Fruit fly (Drosophila melanogaster): ENCODE results near the gene Spindly.

DNA sequence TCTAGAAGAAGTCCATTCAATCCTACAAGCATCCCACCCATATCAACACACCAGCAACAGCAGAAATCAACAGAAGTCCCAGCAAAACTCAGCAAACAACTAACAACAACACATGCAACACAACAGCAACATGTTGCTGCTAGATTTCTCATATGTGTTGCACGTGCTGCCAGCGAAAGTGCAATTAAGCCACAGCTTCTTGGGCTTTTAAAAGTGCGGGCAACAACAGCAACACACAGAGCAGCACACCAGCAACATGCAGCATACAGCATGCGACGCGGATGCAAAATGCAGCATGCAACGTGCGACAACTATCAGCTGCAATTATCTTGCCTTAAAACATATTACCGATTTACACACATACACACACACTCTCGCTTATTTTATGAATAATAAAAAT lies 17.4 kb upstream of the Spindly start:
- no peak for TF ChIP-seq usp (GFP tag; optimal IDR thresholded peaks at IDR 0.05)
- TF ChIP-seq Myc (optimal IDR thresholded peaks at IDR 0.05), result no peak
- no peak for TF ChIP-seq h (GFP tag; optimal IDR thresholded peaks at IDR 0.05)
- TF ChIP-seq Dfd (GFP tag; optimal IDR thresholded peaks at IDR 0.05), result no peak
- TF ChIP-seq psq (GFP tag; optimal IDR thresholded peaks at IDR 0.05), result no peak
- no peak for TF ChIP-seq dl (GFP tag; optimal IDR thresholded peaks at IDR 0.05; ENCODE audit: insufficient read depth in 1 of 2, partially characterized antibody in 2 of 2)
- no peak for TF ChIP-seq Dif (GFP tag; optimal IDR thresholded peaks at IDR 0.05; ENCODE audit: partially characterized antibody)
- TF ChIP-seq N (GFP tag; optimal IDR thresholded peaks at IDR 0.05), result no peak
- TF ChIP-seq fru (GFP tag; optimal IDR thresholded peaks at IDR 0.05), result no peak

Data from whole organism, wandering third instar larva.